Fruit fly (Drosophila melanogaster) whole organism, embryonic: ENCODE results near the gene ocn.
A peak's percentile ranks its signal among the peaks of the same experiment; 100 is the strongest.

ENCODE experiments used
- Bdp1 ChIP-seq: fragments of 200-800 bp; sonication (Bioruptor generic); optimal IDR thresholded peaks from 3 replicates; lab custom pipeline; 2016; ENCODE audit warnings: missing biosample characterization, missing genetic modification characterization
- CG10979 ChIP-seq: fragments of 200-800 bp; sonication (Bioruptor generic); optimal IDR thresholded peaks from 2 replicates; lab custom pipeline; 2018; ENCODE audit warnings: missing biosample characterization, mild to moderate bottlenecking, missing genetic modification characterization, moderate library complexity
- CG11398 ChIP-seq: fragments of 200-800 bp; sonication (Bioruptor generic); optimal IDR thresholded peaks from 2 replicates; lab custom pipeline; 2016; ENCODE audit warnings: missing biosample characterization, missing genetic modification characterization
- CG11504 ChIP-seq: fragments of 200-800 bp; sonication (Bioruptor generic); optimal IDR thresholded peaks from 3 replicates; lab custom pipeline; 2019; ENCODE audit warnings: missing biosample characterization, mild to moderate bottlenecking, missing genetic modification characterization, moderate library complexity
- CG12104 ChIP-seq: fragments of 200-800 bp; sonication (Bioruptor generic); optimal IDR thresholded peaks from 3 replicates; lab custom pipeline; 2016; ENCODE audit warnings: missing biosample characterization, missing genetic modification characterization
- CG13894 ChIP-seq: fragments of 200-800 bp; sonication (Bioruptor generic); optimal IDR thresholded peaks from 3 replicates; lab custom pipeline; 2018; ENCODE audit warnings: missing biosample characterization, mild to moderate bottlenecking, missing genetic modification characterization, moderate library complexity
- CG17568 ChIP-seq: fragments of 200-800 bp; sonication (Bioruptor generic); optimal IDR thresholded peaks from 2 replicates; lab custom pipeline; 2018; ENCODE audit warnings: missing biosample characterization, mild to moderate bottlenecking, missing genetic modification characterization, moderate library complexity
- CG17802 ChIP-seq: fragments of 200-800 bp; sonication (Bioruptor generic); optimal IDR thresholded peaks from 2 replicates; lab custom pipeline; 2018; ENCODE audit warnings: missing biosample characterization, mild to moderate bottlenecking, missing genetic modification characterization, moderate library complexity
- CG18011 ChIP-seq: fragments of 200-800 bp; sonication (Bioruptor generic); optimal IDR thresholded peaks from 2 replicates; lab custom pipeline; 2017; ENCODE audit warnings: missing biosample characterization, missing genetic modification characterization, mild to moderate bottlenecking, moderate library complexity, missing genotype
- CG18619 ChIP-seq: fragments of 200-800 bp; sonication (Bioruptor generic); optimal IDR thresholded peaks from 3 replicates; lab custom pipeline; 2017; ENCODE audit warnings: missing biosample characterization, mild to moderate bottlenecking, missing genetic modification characterization
- CG18764 ChIP-seq: fragments of 200-800 bp; sonication (Bioruptor generic); optimal IDR thresholded peaks from 3 replicates; lab custom pipeline; 2016; ENCODE audit warnings: missing biosample characterization, missing genetic modification characterization
- CG2678 ChIP-seq: fragments of 200-800 bp; sonication (Bioruptor generic); optimal IDR thresholded peaks from 3 replicates; lab custom pipeline; 2019; ENCODE audit warnings: missing biosample characterization, mild to moderate bottlenecking, missing genetic modification characterization, moderate library complexity
- CG30431 ChIP-seq: fragments of 200-800 bp; sonication (Bioruptor generic); optimal IDR thresholded peaks from 2 replicates; lab custom pipeline; 2017; ENCODE audit warnings: missing biosample characterization, missing genetic modification characterization
- CG33213 ChIP-seq: fragments of 200-800 bp; sonication (Bioruptor generic); optimal IDR thresholded peaks from 3 replicates; lab custom pipeline; 2016; ENCODE audit warnings: missing biosample characterization, missing genetic modification characterization
- CG3726 ChIP-seq: fragments of 200-800 bp; sonication (Bioruptor generic); IDR thresholded peaks from 3 replicates; pipeline ENCODE4, ENCODE4 v1.3.6; 2022; ENCODE audit warnings: missing biosample characterization, missing genetic modification characterization
- CG4282 ChIP-seq: fragments of 200-800 bp; sonication (Bioruptor generic); optimal IDR thresholded peaks from 2 replicates; lab custom pipeline; 2016; ENCODE audit warnings: missing biosample characterization, missing genetic modification characterization
- CG4360 ChIP-seq: fragments of 200-800 bp; sonication (Bioruptor generic); IDR thresholded peaks from 2 replicates; pipeline ENCODE4 v1.3.6; 2022; ENCODE audit warnings: missing biosample characterization, missing genetic modification characterization
- CG4730 ChIP-seq: fragments of 200-800 bp; sonication (Bioruptor generic); IDR thresholded peaks from 2 replicates; pipeline ENCODE4 v1.3.6; 2022; ENCODE audit warnings: missing biosample characterization, missing genetic modification characterization
- CG4854 ChIP-seq: fragments of 200-800 bp; sonication (Bioruptor generic); optimal IDR thresholded peaks from 2 replicates; lab custom pipeline; 2016; ENCODE audit warnings: missing biosample characterization, missing genetic modification characterization, inconsistent platforms
- CG7357 ChIP-seq: fragments of 200-800 bp; sonication (Bioruptor generic); IDR thresholded peaks from 3 replicates; pipeline ENCODE4 v1.3.6; 2022; ENCODE audit warnings: missing biosample characterization, missing genetic modification characterization
- CG8924 ChIP-seq: fragments of 200-800 bp; optimal IDR thresholded peaks from 3 replicates; lab custom pipeline; 2019; ENCODE audit warnings: missing biosample characterization, mild to moderate bottlenecking, missing genetic modification characterization, moderate library complexity
- CG9215 ChIP-seq: fragments of 200-800 bp; sonication (Bioruptor generic); IDR thresholded peaks from 2 replicates; pipeline ENCODE4 v1.3.6; 2022; ENCODE audit warnings: missing biosample characterization, missing genetic modification characterization
- CG9609 ChIP-seq: fragments of 200-800 bp; sonication (Bioruptor generic); optimal IDR thresholded peaks from 3 replicates; lab custom pipeline; 2016; ENCODE audit warnings: missing biosample characterization, missing genetic modification characterization
- HLHmδ ChIP-seq: fragments of 200-800 bp; sonication (Bioruptor generic); optimal IDR thresholded peaks from 2 replicates; lab custom pipeline; 2018; ENCODE audit warnings: missing biosample characterization, mild to moderate bottlenecking, missing genetic modification characterization, moderate library complexity
- NC2α ChIP-seq: fragments of 200-800 bp; sonication (Bioruptor generic); optimal IDR thresholded peaks from 2 replicates; lab custom pipeline; 2016; ENCODE audit warnings: missing biosample characterization, missing genetic modification characterization
- Nf-YA ChIP-seq: fragments of 200-800 bp; sonication (Bioruptor generic); IDR thresholded peaks from 2 replicates; pipeline ENCODE4 v1.3.6; 2022; ENCODE audit warnings: missing biosample characterization, missing genetic modification characterization
- Nf-YC ChIP-seq: fragments of 200-800 bp; optimal IDR thresholded peaks from 3 replicates; lab custom pipeline; 2019; ENCODE audit warnings: missing biosample characterization, mild to moderate bottlenecking, missing genetic modification characterization, moderate library complexity
- Rx ChIP-seq: fragments of 200-800 bp; sonication (Bioruptor generic); IDR thresholded peaks from 2 replicates; pipeline ENCODE4 v1.3.6; 2022; ENCODE audit warnings: missing biosample characterization, missing genetic modification characterization
- Spps ChIP-seq: fragments of 200-800 bp; sonication (Bioruptor generic); optimal IDR thresholded peaks from 2 replicates; lab custom pipeline; 2018; ENCODE audit warnings: missing biosample characterization, mild to moderate bottlenecking, missing genetic modification characterization
- Sry-β ChIP-seq: fragments of 200-800 bp; sonication (Bioruptor generic); optimal IDR thresholded peaks from 2 replicates; lab custom pipeline; 2018; ENCODE audit warnings: missing biosample characterization, mild to moderate bottlenecking, missing genetic modification characterization, moderate library complexity
- amos ChIP-seq: fragments of 200-800 bp; sonication (Bioruptor generic); IDR thresholded peaks from 2 replicates; pipeline ENCODE4 v1.3.6; 2022; ENCODE audit warnings: missing biosample characterization, missing genetic modification characterization; ENCODE audit not compliant: partially characterized antibody
- corto ChIP-seq: fragments of 200-800 bp; sonication (Bioruptor generic); optimal IDR thresholded peaks from 2 replicates; lab custom pipeline; 2016; ENCODE audit warnings: missing biosample characterization, mild to moderate bottlenecking, missing genetic modification characterization, moderate library complexity
- crp ChIP-seq, 2 experiments: fragments of 200-800 bp; sonication (Bioruptor generic); optimal IDR thresholded peaks; 2 replicates in 1 of 2; 3 replicates in 1 of 2; lab custom pipeline; 2017; ENCODE audit warnings: missing biosample characterization in 2 of 2, missing genetic modification characterization in 2 of 2, mild to moderate bottlenecking in 1 of 2, moderate library complexity in 1 of 2
- danr ChIP-seq: fragments of 200-800 bp; sonication (Bioruptor generic); IDR thresholded peaks from 2 replicates; pipeline ENCODE4 v1.3.6; 2022; ENCODE audit warnings: missing biosample characterization, missing genetic modification characterization
- eyg ChIP-seq: fragments of 200-800 bp; sonication (Bioruptor generic); optimal IDR thresholded peaks from 3 replicates; lab custom pipeline; 2016; ENCODE audit warnings: missing biosample characterization, missing genetic modification characterization
- gcm2 ChIP-seq: fragments of 200-800 bp; sonication (Bioruptor generic); optimal IDR thresholded peaks from 2 replicates; lab custom pipeline; 2016; ENCODE audit warnings: missing biosample characterization, missing genetic modification characterization
- gsb ChIP-seq: fragments of 200-800 bp; sonication (Bioruptor generic); IDR thresholded peaks from 2 replicates; pipeline ENCODE4 v1.3.6; 2022; ENCODE audit warnings: missing biosample characterization, missing genetic modification characterization
- ham ChIP-seq: fragments of 200-800 bp; sonication (Bioruptor generic); IDR thresholded peaks from 2 replicates; pipeline ENCODE4 v1.3.6; 2022; ENCODE audit warnings: missing biosample characterization, missing genetic modification characterization
- insv ChIP-seq, 2 experiments: fragments of 200-800 bp; sonication (Bioruptor generic); optimal IDR thresholded peaks; 3 replicates each; lab custom pipeline; 2016 to 2018; ENCODE audit warnings: missing biosample characterization in 2 of 2, missing genetic modification characterization in 2 of 2
- klu ChIP-seq: fragments of 200-800 bp; sonication (Bioruptor generic); IDR thresholded peaks from 2 replicates; pipeline ENCODE4 v1.3.6; 2022; ENCODE audit warnings: missing biosample characterization, missing genetic modification characterization
- nau ChIP-seq: fragments of 200-800 bp; sonication (Bioruptor generic); optimal IDR thresholded peaks from 3 replicates; lab custom pipeline; 2017; ENCODE audit warnings: missing biosample characterization, mild to moderate bottlenecking, missing genetic modification characterization, missing genetic modification reagents
- nerfin-1 ChIP-seq: fragments of 200-800 bp; sonication (Bioruptor generic); optimal IDR thresholded peaks from 3 replicates; lab custom pipeline; 2019; ENCODE audit warnings: missing biosample characterization, mild to moderate bottlenecking, missing genetic modification characterization, moderate library complexity
- org-1 ChIP-seq: fragments of 200-800 bp; sonication (Bioruptor generic); optimal IDR thresholded peaks from 2 replicates; lab custom pipeline; 2017; ENCODE audit warnings: missing biosample characterization, missing genetic modification characterization
- psq ChIP-seq: fragments of 200-800 bp; sonication (Bioruptor generic); optimal IDR thresholded peaks from 2 replicates; lab custom pipeline; 2017; ENCODE audit warnings: missing biosample characterization, missing genetic modification characterization
- sc ChIP-seq, 3 experiments: fragments of >200 bp in 2 of 3; fragments of 200-800 bp in 1 of 3; sonication (Bioruptor generic) in 1 of 3; optimal IDR thresholded peaks; 2 replicates in 2 of 3; 3 replicates in 1 of 3; lab custom pipeline; 2017; ENCODE audit warnings: mild to moderate bottlenecking in 1 of 3, missing biosample characterization in 1 of 3, missing genetic modification characterization in 1 of 3, missing genetic modification reagents in 1 of 3
- sens-2 ChIP-seq: fragments of 200-800 bp; sonication (Bioruptor generic); IDR thresholded peaks from 2 replicates; pipeline ENCODE4 v1.3.6; 2022; ENCODE audit warnings: missing biosample characterization, missing genetic modification characterization
- slbo ChIP-seq: fragments of 200-800 bp; sonication (Bioruptor generic); IDR thresholded peaks from 2 replicates; pipeline ENCODE4 v1.3.6; 2022; ENCODE audit warnings: missing biosample characterization, missing genetic modification characterization
- ttk ChIP-seq: fragments of 200-800 bp; sonication (Bioruptor generic); IDR thresholded peaks from 2 replicates; pipeline ENCODE4 v2.1.2; 2022; ENCODE audit warnings: missing biosample characterization, missing genetic modification characterization
- wek ChIP-seq: fragments of 200-800 bp; sonication (Bioruptor generic); optimal IDR thresholded peaks from 3 replicates; lab custom pipeline; 2018; ENCODE audit warnings: missing biosample characterization, mild to moderate bottlenecking, missing genetic modification characterization, moderate library complexity

ocn gene

DNA sequence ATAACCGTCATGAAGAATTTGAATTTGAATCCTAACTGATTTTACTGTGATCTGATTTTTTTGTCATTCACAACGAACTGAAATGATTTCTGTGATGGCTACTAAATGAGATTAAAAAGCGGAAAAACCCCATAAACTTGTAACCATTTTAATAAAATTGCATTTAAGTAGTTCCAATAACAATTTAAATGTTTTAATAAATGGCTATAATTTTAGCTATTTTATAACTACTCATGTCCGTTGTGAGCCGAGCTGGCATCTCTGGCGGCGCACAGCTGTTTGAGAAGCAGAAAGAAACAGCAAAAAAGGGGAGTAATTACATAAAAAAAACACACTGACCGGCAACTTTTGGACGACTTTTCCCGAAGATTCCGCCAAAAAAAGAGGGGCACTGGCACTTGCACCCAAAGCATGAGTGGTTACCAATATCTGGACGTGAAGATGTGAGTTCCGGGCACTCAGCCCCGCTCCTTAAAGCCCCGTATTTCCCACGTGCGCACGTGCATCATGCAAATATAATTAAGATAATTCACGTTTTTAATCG is 19.1 kb upstream of the ocn start, which contains the start of the genes CG7950 and Rpp14a:
TSS of gene CG7950 (plus strand) at position 268 of the 544 bp plus-strand sequence.
TSS of gene Rpp14a (plus strand) at position 268 of the 544 bp plus-strand sequence.
- TF ChIP-seq nau (GFP tag; lab: Kevin White, UChicago), result peak; percentile 36
- peak; percentile 98 for TF ChIP-seq Sry-β
- TF ChIP-seq eyg (GFP tag; lab: Kevin White, UChicago), result peak; percentile 57
- peak; percentile 55 for TF ChIP-seq CG10979 (tag; lab: Kevin White, UChicago)
- peak; percentile 65 for TF ChIP-seq Nf-YC (tag; lab: Kevin White, UChicago)
- TF ChIP-seq CG7357 (GFP tag; lab: Robert Waterston, UW), result peak; percentile 62; the same call in 2 of the 3 replicates
- peak; percentile 91 for TF ChIP-seq slbo (GFP tag; lab: Robert Waterston, UW)
- TF ChIP-seq org-1 (GFP tag; lab: Kevin White, UChicago), result peak; percentile 35
- TF ChIP-seq HLHmδ (GFP tag; lab: Kevin White, UChicago), result no peak
- peak; percentile 65 for TF ChIP-seq CG4282 (GFP tag; lab: Kevin White, UChicago)
- peak; percentile 76 for TF ChIP-seq CG9609 (GFP tag; lab: Kevin White, UChicago)
- TF ChIP-seq CG33213, result peak; percentile 69
- TF ChIP-seq ham, result no peak
- TF ChIP-seq nerfin-1, result peak; percentile 51
- TF ChIP-seq CG8924 (tag; lab: Kevin White, UChicago), result peak; percentile 65
- TF ChIP-seq CG17568, result no peak
- peak; percentile 71 for TF ChIP-seq Bdp1 (GFP tag; lab: Kevin White, UChicago)
- peak; percentile 12 for TF ChIP-seq CG17802 (tag; lab: Kevin White, UChicago)
- peak; percentile 21 for TF ChIP-seq CG30431
- peak; percentile 75 for TF ChIP-seq CG2678
- TF ChIP-seq CG18619 (GFP tag; lab: Kevin White, UChicago), result peak; percentile 48
- TF ChIP-seq CG4360 (GFP tag; lab: Robert Waterston, UW), result no peak
- TF ChIP-seq amos (GFP tag; lab: Robert Waterston, UW), result no peak
- TF ChIP-seq NC2α, result no peak
- TF ChIP-seq Rx, result peak; percentile 56
- TF ChIP-seq CG18011 (GFP tag; lab: Kevin White, UChicago), result peak; percentile 65
- TF ChIP-seq CG13894, result peak; percentile 84
- peak; percentile 63 for TF ChIP-seq CG4854 (GFP tag; lab: Kevin White, UChicago)
- peak; percentile 21 for TF ChIP-seq psq
- peak; percentile 19 for TF ChIP-seq gcm2
- TF ChIP-seq corto, result peak; percentile 14
- TF ChIP-seq Spps (tag; lab: Kevin White, UChicago), result peak; percentile 33
- no peak for TF ChIP-seq Nf-YA
- peak in 1 of 2 experiments; percentile 2 for TF ChIP-seq insv (GFP tag; optimal IDR thresholded peaks at IDR 0.05; lab: Kevin White, UChicago)
- peak; percentile 54 for TF ChIP-seq danr (GFP tag; lab: Robert Waterston, UW)
- TF ChIP-seq sens-2, result peak; percentile 72
- TF ChIP-seq klu (GFP tag; lab: Robert Waterston, UW), result no peak; the same call in 1 of the 2 replicates
- peak; percentile 51 for TF ChIP-seq CG18764 (GFP tag; lab: Kevin White, UChicago)
- TF ChIP-seq CG9215, result peak; percentile 55
- TF ChIP-seq ttk, result peak; percentile 65
- TF ChIP-seq CG11504 (tag; lab: Kevin White, UChicago), result peak; percentile 66
- TF ChIP-seq sc (optimal IDR thresholded peaks at IDR 0.05; lab: Kevin White, UChicago), result no peak
- TF ChIP-seq sc (GFP tag; optimal IDR thresholded peaks at IDR 0.05; lab: Kevin White, UChicago), result peak; percentile 2
- peak; percentile 71 to 93 for TF ChIP-seq crp (GFP tag; optimal IDR thresholded peaks at IDR 0.05; lab: Kevin White, UChicago)
- peak; percentile 72 for TF ChIP-seq CG11398 (GFP tag; lab: Kevin White, UChicago)
- TF ChIP-seq CG3726 (GFP tag; lab: Robert Waterston, UW), result 0 out of 3 replicates have a peak, but pooled peaks have one; percentile 12
- no peak for TF ChIP-seq CG12104 (GFP tag; lab: Kevin White, UChicago)
- TF ChIP-seq CG4730, result peak; percentile 55
- peak; percentile 59; the same call in 1 of the 2 replicates for TF ChIP-seq gsb (GFP tag; lab: Robert Waterston, UW)
- no peak for TF ChIP-seq wek (GFP tag; lab: Kevin White, UChicago)
